Fruit fly (Drosophila melanogaster) whole organism, embryonic: ENCODE measurements around the gene Muc30E.

Experiments used
- CG10209 ChIP-seq: fragments of 200-800 bp; sonication (Bioruptor generic); optimal IDR thresholded peaks from 3 replicates; lab custom pipeline; 2017; ENCODE audit warnings: missing biosample characterization, mild to moderate bottlenecking, missing genetic modification characterization, missing genetic modification reagents
- CG10267 ChIP-seq: fragments of 200-800 bp; sonication (Bioruptor generic); optimal IDR thresholded peaks from 2 replicates; lab custom pipeline; 2018; ENCODE audit warnings: missing biosample characterization, mild to moderate bottlenecking, missing genetic modification characterization, moderate library complexity
- CG10462 ChIP-seq: fragments of 200-800 bp; sonication (Bioruptor generic); optimal IDR thresholded peaks from 2 replicates; lab custom pipeline; 2016; ENCODE audit warnings: missing biosample characterization, missing genetic modification characterization
- CG10543 ChIP-seq: fragments of 200-800 bp; sonication (Bioruptor generic); optimal IDR thresholded peaks from 3 replicates; lab custom pipeline; 2017; ENCODE audit warnings: missing biosample characterization, mild to moderate bottlenecking, missing genetic modification characterization, moderate library complexity
- CG11504 ChIP-seq: fragments of 200-800 bp; sonication (Bioruptor generic); optimal IDR thresholded peaks from 3 replicates; lab custom pipeline; 2019; ENCODE audit warnings: missing biosample characterization, mild to moderate bottlenecking, missing genetic modification characterization, moderate library complexity
- CG11695 ChIP-seq: fragments of 200-800 bp; sonication (Bioruptor generic); IDR thresholded peaks from 3 replicates; pipeline ENCODE4 v1.3.6; 2022; ENCODE audit warnings: missing biosample characterization, missing genetic modification characterization
- CG12104 ChIP-seq: fragments of 200-800 bp; sonication (Bioruptor generic); optimal IDR thresholded peaks from 3 replicates; lab custom pipeline; 2016; ENCODE audit warnings: missing biosample characterization, missing genetic modification characterization
- CG1233 ChIP-seq: fragments of 200-800 bp; sonication (Bioruptor generic); optimal IDR thresholded peaks from 4 replicates; lab custom pipeline; 2018; ENCODE audit warnings: missing biosample characterization, mild to moderate bottlenecking, missing genetic modification characterization
- CG15514 ChIP-seq: fragments of 200-800 bp; sonication (Bioruptor generic); optimal IDR thresholded peaks from 3 replicates; lab custom pipeline; 2017; ENCODE audit warnings: missing biosample characterization, missing genetic modification characterization, mild to moderate bottlenecking, moderate library complexity, missing genetic modification reagents
- CG15601 ChIP-seq: fragments of 200-800 bp; sonication (Bioruptor generic); optimal IDR thresholded peaks from 3 replicates; lab custom pipeline; 2019; ENCODE audit warnings: missing biosample characterization, mild to moderate bottlenecking, missing genetic modification characterization, moderate library complexity
- CG17568 ChIP-seq: fragments of 200-800 bp; sonication (Bioruptor generic); optimal IDR thresholded peaks from 2 replicates; lab custom pipeline; 2018; ENCODE audit warnings: missing biosample characterization, mild to moderate bottlenecking, missing genetic modification characterization, moderate library complexity
- CG1792 ChIP-seq: fragments of 200-800 bp; sonication (Bioruptor generic); optimal IDR thresholded peaks from 2 replicates; lab custom pipeline; 2016; ENCODE audit warnings: missing biosample characterization, missing genetic modification characterization
- CG18262 ChIP-seq: fragments of 200-800 bp; optimal IDR thresholded peaks from 3 replicates; lab custom pipeline; 2019; ENCODE audit warnings: missing biosample characterization, mild to moderate bottlenecking, missing genetic modification characterization, moderate library complexity
- CG2712 ChIP-seq: fragments of 200-800 bp; optimal IDR thresholded peaks from 3 replicates; lab custom pipeline; 2019; ENCODE audit warnings: missing biosample characterization, mild to moderate bottlenecking, missing genetic modification characterization, moderate library complexity
- CG31441 ChIP-seq: fragments of 200-800 bp; sonication (Bioruptor generic); IDR thresholded peaks from 2 replicates; pipeline ENCODE4 v1.3.6; 2022; ENCODE audit warnings: missing biosample characterization, missing genetic modification characterization
- CG34422 ChIP-seq: fragments of 200-800 bp; sonication (Bioruptor generic); IDR thresholded peaks from 3 replicates; pipeline ENCODE4 v1.3.6; 2022; ENCODE audit warnings: missing biosample characterization, missing genetic modification characterization
- CG3726 ChIP-seq: fragments of 200-800 bp; sonication (Bioruptor generic); IDR thresholded peaks from 3 replicates; pipeline ENCODE4, ENCODE4 v1.3.6; 2022; ENCODE audit warnings: missing biosample characterization, missing genetic modification characterization
- CG3847 ChIP-seq: fragments of 200-800 bp; sonication (Bioruptor generic); IDR thresholded peaks from 2 replicates; pipeline ENCODE4 v1.3.6; 2022; ENCODE audit warnings: missing biosample characterization, missing genetic modification characterization
- CG4282 ChIP-seq: fragments of 200-800 bp; sonication (Bioruptor generic); optimal IDR thresholded peaks from 2 replicates; lab custom pipeline; 2016; ENCODE audit warnings: missing biosample characterization, missing genetic modification characterization
- CG4328 ChIP-seq: fragments of 200-800 bp; sonication (Bioruptor generic); optimal IDR thresholded peaks from 3 replicates; lab custom pipeline; 2017; ENCODE audit warnings: missing biosample characterization, missing genetic modification reagents, missing genetic modification characterization
- CG4854 ChIP-seq: fragments of 200-800 bp; sonication (Bioruptor generic); optimal IDR thresholded peaks from 2 replicates; lab custom pipeline; 2016; ENCODE audit warnings: missing biosample characterization, missing genetic modification characterization, inconsistent platforms
- CG6689 ChIP-seq: fragments of 200-800 bp; sonication (Bioruptor generic); IDR thresholded peaks from 2 replicates; pipeline ENCODE4 v1.3.6; 2022; ENCODE audit warnings: missing biosample characterization, missing genetic modification characterization
- CrebB ChIP-seq: fragments of 200-800 bp; sonication (Bioruptor generic); optimal IDR thresholded peaks from 3 replicates; lab custom pipeline; 2018; ENCODE audit warnings: missing biosample characterization, mild to moderate bottlenecking, missing genetic modification characterization
- Ets97D ChIP-seq: fragments of 200-800 bp; sonication (Bioruptor generic); optimal IDR thresholded peaks from 3 replicates; lab custom pipeline; 2016; ENCODE audit warnings: missing biosample characterization, missing genetic modification characterization
- Hsf ChIP-seq: fragments of 200-800 bp; sonication (Bioruptor generic); optimal IDR thresholded peaks from 3 replicates; lab custom pipeline; 2016; ENCODE audit warnings: missing biosample characterization, missing genetic modification characterization
- NfI ChIP-seq: fragments of 200-800 bp; sonication (Bioruptor generic); optimal IDR thresholded peaks from 3 replicates; lab custom pipeline; 2018; ENCODE audit warnings: missing biosample characterization, mild to moderate bottlenecking, missing genetic modification characterization, moderate library complexity
- Optix ChIP-seq: fragments of 200-800 bp; sonication (Bioruptor generic); IDR thresholded peaks from 3 replicates; pipeline ENCODE4 v1.3.6; 2022; ENCODE audit warnings: missing biosample characterization, missing genetic modification characterization
- Spps ChIP-seq: fragments of 200-800 bp; sonication (Bioruptor generic); optimal IDR thresholded peaks from 2 replicates; lab custom pipeline; 2018; ENCODE audit warnings: missing biosample characterization, mild to moderate bottlenecking, missing genetic modification characterization
- Trl ChIP-seq, 3 experiments: fragments of >200 bp in 2 of 3; fragments of 200-800 bp in 1 of 3; sonication (Bioruptor generic) in 1 of 3; optimal IDR thresholded peaks; 2 replicates in 1 of 3; 3 replicates in 2 of 3; lab custom pipeline; 2016 to 2017; ENCODE audit warnings: missing biosample characterization in 1 of 3, missing genetic modification characterization in 1 of 3
- Usf ChIP-seq: fragments of 200-800 bp; sonication (Bioruptor generic); optimal IDR thresholded peaks from 2 replicates; lab custom pipeline; 2017; ENCODE audit warnings: missing genotype, missing biosample characterization, missing genetic modification characterization
- YL-1 ChIP-seq: fragments of 200-800 bp; sonication (Bioruptor generic); optimal IDR thresholded peaks from 3 replicates; lab custom pipeline; 2017; ENCODE audit warnings: missing biosample characterization, mild to moderate bottlenecking, missing genetic modification characterization
- bab2 ChIP-seq: fragments of 200-800 bp; sonication (Bioruptor generic); optimal IDR thresholded peaks from 2 replicates; lab custom pipeline; 2016; ENCODE audit warnings: missing biosample characterization, missing genetic modification characterization
- chif ChIP-seq, 2 experiments: fragments of 200-800 bp; sonication (Bioruptor generic); optimal IDR thresholded peaks; 3 replicates each; lab custom pipeline; 2016; ENCODE audit warnings: missing biosample characterization in 2 of 2, missing genetic modification characterization in 2 of 2
- chn ChIP-seq: fragments of 200-800 bp; sonication (Bioruptor generic); optimal IDR thresholded peaks from 2 replicates; lab custom pipeline; 2016; ENCODE audit warnings: missing biosample characterization, missing genetic modification characterization
- ems ChIP-seq: fragments of 200-800 bp; sonication (Bioruptor generic); optimal IDR thresholded peaks from 3 replicates; lab custom pipeline; 2016; ENCODE audit warnings: missing biosample characterization, missing genetic modification characterization
- fu2 ChIP-seq: fragments of 200-800 bp; sonication (Bioruptor generic); optimal IDR thresholded peaks from 2 replicates; lab custom pipeline; 2016; ENCODE audit warnings: missing biosample characterization, missing genetic modification characterization
- gcm ChIP-seq: fragments of 200-800 bp; sonication (Bioruptor generic); optimal IDR thresholded peaks from 2 replicates; lab custom pipeline; 2019; ENCODE audit warnings: missing biosample characterization, mild to moderate bottlenecking, missing genetic modification characterization, moderate library complexity
- grn ChIP-seq: fragments of 200-800 bp; sonication (Bioruptor generic); optimal IDR thresholded peaks from 3 replicates; lab custom pipeline; 2017; ENCODE audit warnings: missing biosample characterization, missing genetic modification characterization
- gsb ChIP-seq: fragments of 200-800 bp; sonication (Bioruptor generic); IDR thresholded peaks from 2 replicates; pipeline ENCODE4 v1.3.6; 2022; ENCODE audit warnings: missing biosample characterization, missing genetic modification characterization
- hbn ChIP-seq: fragments of 200-800 bp; sonication (Bioruptor generic); IDR thresholded peaks from 2 replicates; pipeline ENCODE4 v1.3.6; 2022; ENCODE audit warnings: missing biosample characterization, missing genetic modification characterization; ENCODE audit not compliant: partially characterized antibody
- luna ChIP-seq: fragments of 200-800 bp; sonication (Bioruptor generic); optimal IDR thresholded peaks from 2 replicates; lab custom pipeline; 2016; ENCODE audit warnings: missing biosample characterization, missing genetic modification characterization
- mam ChIP-seq: fragments of 200-800 bp; sonication (Bioruptor generic); optimal IDR thresholded peaks from 3 replicates; lab custom pipeline; 2016; ENCODE audit warnings: missing biosample characterization, missing genetic modification characterization
- mirr ChIP-seq: fragments of 200-800 bp; sonication (Bioruptor generic); optimal IDR thresholded peaks from 3 replicates; lab custom pipeline; 2018; ENCODE audit warnings: missing biosample characterization, mild to moderate bottlenecking, missing genetic modification characterization
- psq ChIP-seq: fragments of 200-800 bp; sonication (Bioruptor generic); optimal IDR thresholded peaks from 2 replicates; lab custom pipeline; 2017; ENCODE audit warnings: missing biosample characterization, missing genetic modification characterization
- ranshi ChIP-seq: fragments of 200-800 bp; sonication (Bioruptor generic); IDR thresholded peaks from 2 replicates; pipeline ENCODE4 v1.3.6; 2022; ENCODE audit warnings: missing biosample characterization, missing genetic modification characterization
- row ChIP-seq: fragments of 200-800 bp; sonication (Bioruptor generic); IDR thresholded peaks from 3 replicates; pipeline ENCODE4 v1.3.6; 2022; ENCODE audit warnings: missing biosample characterization, missing genetic modification characterization
- sisA ChIP-seq: fragments of 200-800 bp; sonication (Bioruptor generic); IDR thresholded peaks from 2 replicates; pipeline ENCODE4 v1.3.6; 2022; ENCODE audit warnings: missing biosample characterization, missing genetic modification characterization
- stc ChIP-seq: fragments of 200-800 bp; sonication (Bioruptor generic); IDR thresholded peaks from 2 replicates; pipeline ENCODE4 v1.3.6; 2022; ENCODE audit warnings: missing biosample characterization, missing genetic modification characterization

The Muc30E gene

DNA sequence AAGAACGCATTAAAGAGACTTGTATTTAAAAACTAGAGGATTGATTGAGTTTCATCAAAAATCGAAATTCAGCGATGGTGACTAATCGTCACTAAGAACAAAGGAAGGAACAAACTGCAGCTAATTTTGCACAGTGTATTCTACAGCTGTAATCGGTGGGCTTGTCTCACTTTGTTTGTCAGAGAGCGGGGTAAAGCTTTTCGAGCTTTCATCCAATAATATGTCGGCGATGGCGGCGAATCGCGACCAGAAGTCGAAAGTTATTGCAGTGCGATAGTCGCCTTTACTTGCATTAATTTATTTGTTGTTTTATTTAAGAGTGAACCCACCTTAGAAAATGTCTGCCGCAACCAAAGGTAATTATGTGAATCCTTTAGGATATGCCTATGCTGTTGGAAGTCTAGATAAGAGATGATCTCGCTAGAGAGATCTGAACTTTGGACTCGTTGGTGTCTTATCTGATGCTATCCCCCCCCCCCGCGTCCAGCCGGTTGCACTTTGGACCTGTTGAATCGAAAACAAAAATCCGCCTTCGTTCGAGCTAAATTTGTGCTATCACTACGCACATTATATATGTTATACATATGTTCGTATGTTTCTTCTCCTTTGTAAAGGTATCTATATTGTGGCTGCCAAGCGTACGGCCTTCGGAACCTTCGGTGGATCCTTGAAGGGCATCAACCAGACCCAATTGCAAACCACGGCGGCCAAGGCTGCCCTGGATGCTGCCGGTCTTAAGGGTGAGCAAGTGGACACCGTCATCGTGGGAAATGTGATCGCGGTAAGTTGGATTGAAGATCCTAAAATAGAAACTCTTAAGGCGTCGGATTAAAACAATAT, 12.3 kb upstream of the Muc30E start, which contains the start of gene yip2 (continued):
- TF ChIP-seq grn = peak; percentile 78
- peak; percentile 5 for TF ChIP-seq CG4854 (GFP tag; lab: Kevin White, UChicago)
- peak; percentile 63 for TF ChIP-seq CG11695 (GFP tag; lab: Robert Waterston, UW)
- TF ChIP-seq gcm (GFP tag; lab: Kevin White, UChicago) = peak; percentile 57
- TF ChIP-seq CG10209 (GFP tag; lab: Kevin White, UChicago) = peak; percentile 51
- peak; percentile 58; the same call in 1 of the 2 replicates for TF ChIP-seq CG31441
- peak; percentile 84 for TF ChIP-seq row (GFP tag; lab: Robert Waterston, UW)
- peak; percentile 56; the same call in 1 of the 2 replicates for TF ChIP-seq ranshi (GFP tag; lab: Robert Waterston, UW)
- peak; percentile 64 for TF ChIP-seq stc (GFP tag; lab: Robert Waterston, UW)
- TF ChIP-seq CG11504 (tag; lab: Kevin White, UChicago) = peak; percentile 68
- peak; percentile 49 for TF ChIP-seq CG6689 (GFP tag; lab: Robert Waterston, UW)
- TF ChIP-seq Optix (GFP tag; lab: Robert Waterston, UW) = no peak; the same call in 2 of the 3 replicates
- TF ChIP-seq mam (GFP tag; lab: Kevin White, UChicago) = peak; percentile 52
- peak; percentile 30 for TF ChIP-seq CG15601 (tag; lab: Kevin White, UChicago)
- TF ChIP-seq CG10543 (GFP tag; lab: Kevin White, UChicago) = peak; percentile 59
- TF ChIP-seq CG1792 (GFP tag; lab: Kevin White, UChicago) = peak; percentile 48
- peak; percentile 55 for TF ChIP-seq CG17568 (GFP tag; lab: Kevin White, UChicago)
- peak; percentile 61 for TF ChIP-seq bab2
- no peak for TF ChIP-seq Spps
- no peak for TF ChIP-seq CG3726 (GFP tag; lab: Robert Waterston, UW)
- TF ChIP-seq CrebB = peak; percentile 68
- TF ChIP-seq CG15514 (GFP tag; lab: Kevin White, UChicago) = peak; percentile 63
- TF ChIP-seq Usf (GFP tag; lab: Kevin White, UChicago) = peak; percentile 0
- TF ChIP-seq gsb (GFP tag; lab: Robert Waterston, UW) = no peak
- TF ChIP-seq CG4282 = peak; percentile 36
- peak; percentile 17 for TF ChIP-seq ems (GFP tag; lab: Kevin White, UChicago)
- TF ChIP-seq CG10462 = peak; percentile 18
- peak; percentile 42; the same call in 1 of the 2 replicates for TF ChIP-seq CG3847 (GFP tag; lab: Robert Waterston, UW)
- TF ChIP-seq Hsf (GFP tag; lab: Kevin White, UChicago) = peak; percentile 62
- no peak for TF ChIP-seq luna (GFP tag; lab: Kevin White, UChicago)
- TF ChIP-seq fu2 (GFP tag; lab: Kevin White, UChicago) = peak; percentile 62
- peak; percentile 55; the same call in 1 of the 3 replicates for TF ChIP-seq CG34422 (GFP tag; lab: Robert Waterston, UW)
- peak; percentile 14 for TF ChIP-seq CG12104
- no peak for TF ChIP-seq psq (GFP tag; lab: Kevin White, UChicago)
- TF ChIP-seq CG18262 (tag; lab: Kevin White, UChicago) = peak; percentile 50
- peak in 1 of 2 experiments; percentile 18 for TF ChIP-seq Trl (optimal IDR thresholded peaks at IDR 0.05; lab: Kevin White, UChicago)
- TF ChIP-seq Trl (GFP tag; optimal IDR thresholded peaks at IDR 0.05; lab: Kevin White, UChicago) = peak; percentile 59
- peak; percentile 34 for TF ChIP-seq chn
- TF ChIP-seq YL-1 (GFP tag; lab: Kevin White, UChicago) = peak; percentile 52
- no peak for TF ChIP-seq hbn
- TF ChIP-seq chif (GFP tag; optimal IDR thresholded peaks at IDR 0.05; lab: Kevin White, UChicago) = peak in 1 of 2 experiments; percentile 28
- peak; percentile 54 for TF ChIP-seq CG4328 (GFP tag; lab: Kevin White, UChicago)
- peak; percentile 36 for TF ChIP-seq CG10267
- peak; percentile 15 for TF ChIP-seq Ets97D (GFP tag; lab: Kevin White, UChicago)
- no peak for TF ChIP-seq CG1233 (GFP tag; lab: Kevin White, UChicago)
- peak; percentile 58 for TF ChIP-seq NfI (GFP tag; lab: Kevin White, UChicago)
- peak; percentile 50 for TF ChIP-seq CG2712 (tag; lab: Kevin White, UChicago)
- TF ChIP-seq sisA (GFP tag; lab: Robert Waterston, UW) = 0 out of 2 replicates have a peak, but pooled peaks have one; percentile 17
- TF ChIP-seq mirr (GFP tag; lab: Kevin White, UChicago) = peak; percentile 87
